Worm (Caenorhabditis elegans): ENCODE measurements around the gene sly-1.

ce11 chrIII:10479180-10479579 is 27.7 kb upstream of the sly-1 start, which contains the start of gene D2045.7:
- TF ChIP-seq pag-3 (tag; optimal IDR thresholded peaks at IDR 0.05; ENCODE audit: borderline replicate concordance, insufficient read depth): no peak
- no peak for TF ChIP-seq ztf-11 (tag; optimal IDR thresholded peaks at IDR 0.05)
- no peak for TF ChIP-seq sox-4 (tag; optimal IDR thresholded peaks at IDR 0.05)
- no peak for TF ChIP-seq unc-62 (GFP tag; optimal IDR thresholded peaks at IDR 0.05)
- no peak for TF ChIP-seq jun-1 (tag; optimal IDR thresholded peaks at IDR 0.05)
- TF ChIP-seq fos-1 (tag; optimal IDR thresholded peaks at IDR 0.05): no peak
- no peak for TF ChIP-seq lin-13 (GFP tag; optimal IDR thresholded peaks at IDR 0.05)

Data from whole organism, L1 larva.